Fruit fly (Drosophila melanogaster): ENCODE data around the gene Dhc93AB.

Dhc93AB gene

dm6 chr3R:21060430-21061245 is 18.3 kb upstream of the Dhc93AB start, which contains the start of gene Mvl:
TSS of gene Mvl (minus strand) at chr3R:21060800.
- TF ChIP-seq gl (tag; optimal IDR thresholded peaks at IDR 0.05) (no peak), fd96Ca (GFP tag; IDR thresholded peaks at IDR 0.05) (no peak), CG34367 (tag; optimal IDR thresholded peaks at IDR 0.05) (no peak), Pif1A (GFP tag; optimal IDR thresholded peaks at IDR 0.05) (no peak), EcR (GFP tag; optimal IDR thresholded peaks at IDR 0.05) (peak; percentile 86), CG32121 (GFP tag; IDR thresholded peaks at IDR 0.05) (no peak), CG12605 (GFP tag; IDR thresholded peaks at IDR 0.05) (0 out of 2 replicates have a peak, but pooled peaks have one; percentile 12), CG8159 (tag; optimal IDR thresholded peaks at IDR 0.05) (no peak), Pif1B (GFP tag; optimal IDR thresholded peaks at IDR 0.05) (no peak), CG4496 (GFP tag; IDR thresholded peaks at IDR 0.05) (peak; percentile 55; the same call in 2 of the 3 replicates), D1 (tag; optimal IDR thresholded peaks at IDR 0.05) (no peak), Ets98B (GFP tag; IDR thresholded peaks at IDR 0.05) (peak; percentile 41; the same call in 1 of the 2 replicates), CG13204 (GFP tag; optimal IDR thresholded peaks at IDR 0.05) (no peak), Snoo (tag; optimal IDR thresholded peaks at IDR 0.05) (no peak), CG15710 (tag; optimal IDR thresholded peaks at IDR 0.05) (no peak), CG9948 (tag; optimal IDR thresholded peaks at IDR 0.05) (no peak), rn (GFP tag; IDR thresholded peaks at IDR 0.05) (no peak), CG8301 (tag; optimal IDR thresholded peaks at IDR 0.05) (no peak)

- TF ChIP-seq EcR (GFP tag; optimal IDR thresholded peaks at IDR 0.05) = no peak
- no peak for TF ChIP-seq CG32121 (GFP tag; IDR thresholded peaks at IDR 0.05)
- no peak for TF ChIP-seq fd96Ca (GFP tag; IDR thresholded peaks at IDR 0.05)
- no peak for TF ChIP-seq CG15710 (tag; optimal IDR thresholded peaks at IDR 0.05)
Measured at dm6 chr3R:21059486-21060356, 17.4 kb upstream of the Dhc93AB start.

- TF ChIP-seq rn (GFP tag; IDR thresholded peaks at IDR 0.05) (no peak), fd96Ca (GFP tag; IDR thresholded peaks at IDR 0.05) (no peak), Pif1B (GFP tag; optimal IDR thresholded peaks at IDR 0.05) (no peak), gl (tag; optimal IDR thresholded peaks at IDR 0.05) (no peak), Pif1A (GFP tag; optimal IDR thresholded peaks at IDR 0.05) (no peak)
Measured at dm6 chr3R:21057519-21057918, 15.2 kb upstream of the Dhc93AB start.

DNA sequence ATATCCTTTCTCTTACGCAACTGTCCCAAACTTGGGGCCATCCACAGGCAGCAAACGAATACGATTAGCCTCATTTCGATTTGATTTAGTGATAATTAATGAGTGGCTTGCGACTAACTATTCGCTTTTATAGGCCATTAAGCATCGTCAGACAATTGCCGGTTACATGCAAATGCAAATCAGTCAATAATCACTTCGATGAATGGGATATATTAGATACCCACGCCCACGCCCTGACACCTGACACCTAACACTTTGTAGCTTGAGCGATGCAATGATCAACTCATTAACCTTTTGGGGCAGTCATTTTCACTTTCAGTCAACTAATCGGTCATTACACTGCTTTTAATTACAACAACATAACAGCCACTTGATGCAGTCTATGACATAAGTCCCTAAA is 8.6 kb upstream of the Dhc93AB start, which contains the start of gene Jhbp15:
Gene Jhbp15, minus strand, starts transcription at position 101 of the 400 bp plus-strand sequence.
- TF ChIP-seq CG13204 (GFP tag; optimal IDR thresholded peaks at IDR 0.05) = no peak
- no peak for TF ChIP-seq CG32121 (GFP tag; IDR thresholded peaks at IDR 0.05)
- TF ChIP-seq EcR (GFP tag; optimal IDR thresholded peaks at IDR 0.05) = no peak
- no peak for TF ChIP-seq gl (tag; optimal IDR thresholded peaks at IDR 0.05)
- no peak for TF ChIP-seq CG8159 (tag; optimal IDR thresholded peaks at IDR 0.05)
- no peak for TF ChIP-seq CG14655 (GFP tag; optimal IDR thresholded peaks at IDR 0.05)
- TF ChIP-seq CG12605 (GFP tag; IDR thresholded peaks at IDR 0.05) = no peak
- TF ChIP-seq CG15710 (tag; optimal IDR thresholded peaks at IDR 0.05) = no peak
- no peak for TF ChIP-seq CG10348 (GFP tag; IDR thresholded peaks at IDR 0.05)
- no peak for TF ChIP-seq Pif1B (GFP tag; optimal IDR thresholded peaks at IDR 0.05)
- TF ChIP-seq rn (GFP tag; IDR thresholded peaks at IDR 0.05) = no peak
- TF ChIP-seq Pif1A (GFP tag; optimal IDR thresholded peaks at IDR 0.05) = no peak
- TF ChIP-seq CG9948 (tag; optimal IDR thresholded peaks at IDR 0.05) = no peak

- TF ChIP-seq EcR (GFP tag; optimal IDR thresholded peaks at IDR 0.05) (no peak), CG8301 (tag; optimal IDR thresholded peaks at IDR 0.05) (no peak), CG32121 (GFP tag; IDR thresholded peaks at IDR 0.05) (no peak), rn (GFP tag; IDR thresholded peaks at IDR 0.05) (no peak), Pif1B (GFP tag; optimal IDR thresholded peaks at IDR 0.05) (no peak), Snoo (tag; optimal IDR thresholded peaks at IDR 0.05) (no peak), CG14655 (GFP tag; optimal IDR thresholded peaks at IDR 0.05) (no peak), gl (tag; optimal IDR thresholded peaks at IDR 0.05) (no peak), CG15710 (tag; optimal IDR thresholded peaks at IDR 0.05) (no peak), Pif1A (GFP tag; optimal IDR thresholded peaks at IDR 0.05) (no peak), CG10348 (GFP tag; IDR thresholded peaks at IDR 0.05) (no peak), CG8159 (tag; optimal IDR thresholded peaks at IDR 0.05) (no peak), CG4496 (GFP tag; IDR thresholded peaks at IDR 0.05) (no peak), CG9948 (tag; optimal IDR thresholded peaks at IDR 0.05) (no peak), CG34367 (tag; optimal IDR thresholded peaks at IDR 0.05) (no peak)
Measured at dm6 chr3R:21048729-21049128, 6.4 kb upstream of the Dhc93AB start, which contains the start of gene CG7079. TSS of gene CG7079 (minus strand) at chr3R:21048829.

DNA sequence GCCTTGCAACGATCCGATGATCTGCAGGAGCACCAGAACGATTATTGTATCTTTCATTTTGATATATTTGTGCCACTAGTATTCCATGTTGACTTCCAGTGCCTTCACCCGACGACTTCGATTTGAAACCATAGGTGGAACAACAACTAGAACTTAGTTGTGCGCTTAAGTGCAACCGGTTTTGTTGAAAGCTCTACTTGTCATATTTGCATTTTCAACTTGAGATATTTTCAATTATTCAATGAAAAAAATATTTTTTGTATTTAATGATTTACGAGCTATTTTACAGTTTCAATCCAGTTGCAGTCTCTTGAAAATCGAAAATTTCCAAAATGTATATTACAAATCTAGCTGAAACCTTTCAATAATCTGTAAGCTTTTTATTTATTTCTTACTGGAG is 4.6 kb upstream of the Dhc93AB start, which contains the start of gene CG31207:
Gene CG31207, minus strand, starts transcription at position 101 of the 400 bp plus-strand sequence.
- TF ChIP-seq CG4496 (GFP tag; IDR thresholded peaks at IDR 0.05) (no peak), CG34367 (tag; optimal IDR thresholded peaks at IDR 0.05) (no peak), CG13204 (GFP tag; optimal IDR thresholded peaks at IDR 0.05) (no peak), CG12605 (GFP tag; IDR thresholded peaks at IDR 0.05) (no peak), CG15710 (tag; optimal IDR thresholded peaks at IDR 0.05) (no peak), rn (GFP tag; IDR thresholded peaks at IDR 0.05) (no peak), CG9948 (tag; optimal IDR thresholded peaks at IDR 0.05) (no peak), EcR (GFP tag; optimal IDR thresholded peaks at IDR 0.05) (no peak), CG10348 (GFP tag; IDR thresholded peaks at IDR 0.05) (no peak), Pif1A (GFP tag; optimal IDR thresholded peaks at IDR 0.05) (no peak), gl (tag; optimal IDR thresholded peaks at IDR 0.05) (no peak), Snoo (tag; optimal IDR thresholded peaks at IDR 0.05) (no peak), Ets98B (GFP tag; IDR thresholded peaks at IDR 0.05) (no peak), Pif1B (GFP tag; optimal IDR thresholded peaks at IDR 0.05) (no peak), CG14655 (GFP tag; optimal IDR thresholded peaks at IDR 0.05) (no peak), fd96Ca (GFP tag; IDR thresholded peaks at IDR 0.05) (no peak), CG8301 (tag; optimal IDR thresholded peaks at IDR 0.05) (no peak)

Data from whole organism, pupa.